Fruit fly (Drosophila melanogaster) whole organism, larva: ENCODE data around the gene Or19a.
"Not testable (repeated sequence)": the region's sequence is repeated elsewhere in the genome, so short reads cannot be mapped to it uniquely, and the experiment has no call there.

Experiments used
- noc ChIP-seq: fragments of 200-800 bp; sonication (Bioruptor generic); optimal IDR thresholded peaks from 3 replicates; lab custom pipeline; 2019; ENCODE audit warnings: missing biosample characterization, mild to moderate bottlenecking, missing genetic modification characterization, moderate library complexity

The Or19a gene

DNA sequence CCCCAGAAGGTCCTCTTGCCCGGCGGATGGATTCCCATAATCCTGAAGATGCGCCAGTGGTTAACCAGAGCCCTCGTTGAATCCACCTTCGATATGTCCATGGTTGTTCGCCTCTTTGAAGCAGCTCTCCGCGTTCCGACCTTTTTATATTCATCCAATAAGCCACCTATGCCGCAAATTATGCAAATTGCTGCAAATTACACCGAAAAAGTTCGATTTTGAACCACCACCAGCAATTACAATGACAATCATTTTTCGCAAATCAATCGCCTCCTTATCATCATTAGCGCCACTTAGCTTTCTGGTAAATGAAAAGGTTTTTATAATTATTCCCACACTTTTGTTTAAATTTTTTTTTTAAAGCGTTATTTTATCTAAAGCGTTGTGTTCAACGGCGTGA, at the start of gene Or19a:
Or19a (minus strand) TSS at position 101 of the 400 bp plus-strand sequence.
- not testable (repeated sequence) for TF ChIP-seq noc (tag; lab: Kevin White, UChicago)

DNA sequence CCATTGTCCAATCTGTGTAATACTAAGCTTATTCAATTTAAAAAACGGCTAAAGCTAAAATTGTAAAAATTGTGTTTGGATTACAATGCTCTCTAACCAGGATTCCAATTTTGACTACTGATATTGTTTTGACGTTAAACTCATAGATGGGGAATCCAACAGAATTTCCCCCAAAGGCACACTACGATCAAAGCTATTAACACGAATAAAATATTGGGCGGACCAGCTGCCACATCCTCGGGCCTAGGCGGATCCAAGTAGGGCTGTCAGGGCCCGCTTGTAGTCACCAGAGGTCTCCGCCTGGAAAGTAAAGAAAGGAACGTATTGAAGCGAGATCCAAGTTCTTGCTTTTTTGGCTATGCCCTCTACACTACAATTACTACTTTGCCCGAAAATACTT, 43.4 kb upstream of the Or19a start, which contains the start of gene Sdic2:
Sdic2 (minus strand) TSS at position 101 of the 400 bp plus-strand sequence.
- not testable (repeated sequence) for TF ChIP-seq noc (tag; lab: Kevin White, UChicago)

DNA sequence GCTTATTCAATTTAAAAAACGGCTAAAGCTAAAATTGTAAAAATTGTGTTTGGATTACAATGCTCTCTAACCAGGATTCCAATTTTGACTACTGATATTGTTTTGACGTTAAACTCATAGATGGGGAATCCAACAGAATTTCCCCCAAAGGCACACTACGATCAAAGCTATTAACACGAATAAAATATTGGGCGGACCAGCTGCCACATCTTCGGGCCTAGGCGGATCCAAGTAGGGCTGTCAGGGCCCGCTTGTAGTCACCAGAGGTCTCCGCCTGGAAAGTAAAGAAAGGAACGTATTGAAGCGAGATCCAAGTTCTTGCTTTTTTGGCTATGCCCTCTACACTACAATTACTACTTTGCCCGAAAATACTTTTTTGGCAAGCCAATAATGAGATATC, 35.5 kb upstream of the Or19a start, which contains the start of gene Sdic1:
Sdic1 (minus strand) TSS at position 101 of the 400 bp plus-strand sequence.
- TF ChIP-seq noc (tag; lab: Kevin White, UChicago): not testable (repeated sequence)

DNA sequence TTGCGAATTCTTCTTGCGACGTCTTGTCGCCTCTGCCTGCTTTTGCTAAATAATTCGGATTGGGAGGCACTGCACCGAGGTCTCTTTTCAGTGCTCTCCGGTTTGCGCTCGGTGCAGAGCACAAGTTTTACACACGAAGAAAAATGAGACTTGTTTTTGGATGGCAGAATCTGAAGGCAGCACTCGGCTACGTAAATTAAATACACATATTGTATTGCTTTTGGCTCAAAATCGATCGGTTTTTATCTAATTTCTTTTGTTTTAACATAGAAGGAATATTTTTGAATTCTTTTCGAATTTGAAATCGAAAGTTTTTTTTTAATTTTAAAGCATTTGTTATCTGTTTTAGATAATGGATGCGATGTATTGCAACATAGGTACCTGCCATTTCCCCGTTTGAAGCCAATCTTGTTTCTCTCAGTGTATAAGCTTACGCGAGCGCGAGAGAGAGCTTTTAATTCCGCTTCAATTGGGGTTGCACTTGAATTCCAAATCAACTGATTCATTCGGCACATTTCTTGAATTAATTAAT, 30.5 kb upstream of the Or19a start, which contains the start of gene AnxB10:
AnxB10 (minus strand) TSS at position 51 of the 532 bp plus-strand sequence.
- TF ChIP-seq noc (tag; lab: Kevin White, UChicago): peak; percentile 38

DNA sequence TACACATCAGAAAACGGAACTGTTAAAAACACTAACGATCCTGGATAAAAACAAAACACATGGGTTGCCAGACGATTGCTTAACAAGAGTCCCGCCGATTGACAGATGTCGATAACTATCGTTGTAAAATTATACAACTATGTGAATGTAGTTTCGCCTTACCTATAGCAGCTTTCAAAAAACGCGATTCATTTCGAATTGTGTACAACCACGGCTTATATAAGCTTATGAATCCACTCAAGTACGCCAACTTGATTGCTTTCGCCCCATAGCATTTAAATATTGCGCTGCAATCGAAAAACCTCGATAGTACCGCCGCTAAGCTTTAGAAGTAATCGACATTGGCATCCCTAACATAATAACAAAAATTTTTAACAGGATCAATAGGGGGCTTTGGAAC, 26.9 kb upstream of the Or19a start, which contains the start of the genes CG9581 and CG9578:
CG9581 (minus strand) TSS at position 84 of the 400 bp plus-strand sequence.
CG9578 (plus strand) TSS at position 325 of the 400 bp plus-strand sequence.
- TF ChIP-seq noc (tag; lab: Kevin White, UChicago): no peak

DNA sequence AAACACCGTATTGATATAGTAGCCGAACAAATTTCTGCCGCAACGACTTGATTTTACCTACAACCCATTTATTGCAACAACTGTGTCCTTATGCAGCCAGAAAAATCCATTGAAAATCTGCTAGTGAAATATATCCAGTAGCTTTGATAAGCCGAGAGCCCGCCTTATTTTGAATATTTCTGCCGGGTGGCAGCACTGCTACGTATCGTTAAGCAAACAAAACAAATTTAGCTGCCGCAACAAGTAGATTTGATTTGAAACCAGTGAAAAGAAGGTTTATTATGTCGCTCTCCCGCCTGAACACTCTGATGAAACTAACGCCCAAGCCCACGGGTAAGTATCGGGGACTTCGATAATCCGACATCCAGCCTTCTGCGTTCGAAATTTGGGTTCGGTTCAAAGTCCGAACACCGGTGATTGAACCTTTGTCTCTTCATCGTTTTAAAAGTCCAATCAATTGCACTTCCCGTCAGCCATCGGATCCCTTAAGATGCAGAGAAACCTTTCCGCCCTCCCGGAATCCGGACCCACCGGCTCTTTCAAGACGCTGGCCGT, 23.6 kb upstream of the Or19a start, which contains the start of gene CG9577:
CG9577 (plus strand) TSS at position 190 of the 555 bp plus-strand sequence.
- TF ChIP-seq noc (tag; lab: Kevin White, UChicago): no peak

DNA sequence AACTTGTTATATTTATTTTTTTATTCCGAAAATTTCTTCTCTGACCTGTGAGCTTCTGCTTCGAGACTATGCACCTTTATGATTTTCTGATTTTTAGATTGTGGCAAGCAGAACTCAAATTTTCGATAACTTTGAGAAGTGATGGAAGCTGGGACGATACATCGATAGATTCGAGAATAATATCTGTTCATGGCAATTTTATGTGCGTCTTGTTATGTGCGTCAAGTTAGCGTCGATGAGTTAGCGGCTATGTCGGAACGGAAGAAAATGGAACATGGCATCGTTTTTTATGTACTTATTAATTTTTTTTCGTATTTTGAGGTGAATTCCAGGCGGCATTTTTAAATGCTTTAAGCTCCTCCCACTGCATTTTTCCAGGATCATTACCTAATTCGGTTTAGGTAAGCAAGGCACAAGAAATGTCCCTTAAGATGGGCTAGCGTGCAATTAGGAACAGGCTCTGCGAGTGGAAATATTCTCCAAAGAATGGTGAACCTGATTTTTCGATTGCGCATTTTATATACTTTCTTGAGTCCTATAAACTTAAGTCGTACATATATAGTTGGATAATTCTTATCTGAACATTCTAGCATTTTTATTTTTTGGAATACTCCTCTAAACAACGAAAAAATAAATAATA, 22.9 kb upstream of the Or19a start, which contains the start of gene Phf7:
Phf7 (minus strand) TSS at position 58 of the 640 bp plus-strand sequence.
- no peak for TF ChIP-seq noc (tag; lab: Kevin White, UChicago)

DNA sequence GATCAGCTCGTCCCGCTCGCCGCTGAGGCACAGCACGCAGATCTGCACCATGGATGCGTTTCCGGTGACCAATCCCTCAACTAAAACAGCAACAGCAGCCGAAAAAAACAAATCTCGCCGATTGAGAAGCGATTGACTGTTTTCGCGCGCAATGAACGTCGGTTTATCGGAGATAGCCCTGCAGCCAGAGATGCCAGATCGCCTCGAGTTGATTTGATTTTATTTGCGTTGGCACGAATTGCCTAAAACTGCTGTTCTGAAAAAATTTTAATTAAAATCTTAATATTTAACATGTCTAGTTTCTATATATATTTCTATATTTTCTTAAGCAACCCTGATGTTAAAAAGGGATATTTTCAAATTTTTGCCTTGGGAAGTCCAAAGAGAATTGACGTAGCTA, 19.6 kb upstream of the Or19a start:
- TF ChIP-seq noc (tag; lab: Kevin White, UChicago): no peak

DNA sequence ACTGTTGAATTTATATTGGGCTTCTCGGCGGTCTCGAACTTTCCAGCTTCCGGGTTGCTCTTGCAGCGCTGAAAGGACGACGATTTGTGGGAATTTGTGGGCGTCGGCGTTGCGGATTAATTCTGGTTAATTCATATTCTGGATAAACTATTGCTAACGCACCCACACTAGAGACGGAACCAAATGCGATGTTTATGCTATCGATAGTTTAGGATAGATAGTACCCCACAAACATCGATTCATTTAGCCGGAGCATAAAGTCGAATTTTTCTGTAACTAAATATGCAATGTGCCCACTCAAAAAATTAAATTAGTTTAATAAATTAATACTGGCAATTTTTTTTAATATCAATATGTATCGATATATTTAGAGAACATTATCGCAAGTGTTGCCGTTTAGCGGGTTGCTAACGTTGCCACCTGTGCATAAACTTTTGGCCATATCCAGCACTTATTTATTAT, 16.7 kb upstream of the Or19a start, which contains the start of gene Rab35:
Rab35 (minus strand) TSS at position 194 of the 462 bp plus-strand sequence.
- TF ChIP-seq noc (tag; lab: Kevin White, UChicago): no peak

DNA sequence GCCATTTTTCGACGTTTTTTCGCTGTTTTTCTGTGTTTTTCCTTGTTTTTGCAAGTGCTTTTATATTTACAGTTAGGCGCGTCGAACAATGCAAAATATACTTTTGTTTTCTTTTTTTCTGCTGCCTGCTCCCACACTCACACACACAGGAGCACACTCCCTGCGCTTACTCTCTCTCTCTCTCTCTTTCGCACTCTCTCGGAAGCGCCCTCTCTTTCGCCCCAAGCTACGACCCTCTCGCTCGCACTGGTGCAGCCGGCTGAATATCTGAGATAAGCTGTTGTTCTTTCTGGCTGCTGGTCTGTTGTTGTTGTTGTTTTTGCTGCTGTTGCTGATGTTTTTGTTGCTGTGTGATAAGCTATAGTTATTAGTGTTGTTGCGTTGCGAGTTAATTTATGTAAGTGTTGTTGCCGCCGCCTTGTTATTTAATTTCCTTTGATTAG, 16.0 kb upstream of the Or19a start:
- peak; percentile 24 for TF ChIP-seq noc (tag; lab: Kevin White, UChicago)

DNA sequence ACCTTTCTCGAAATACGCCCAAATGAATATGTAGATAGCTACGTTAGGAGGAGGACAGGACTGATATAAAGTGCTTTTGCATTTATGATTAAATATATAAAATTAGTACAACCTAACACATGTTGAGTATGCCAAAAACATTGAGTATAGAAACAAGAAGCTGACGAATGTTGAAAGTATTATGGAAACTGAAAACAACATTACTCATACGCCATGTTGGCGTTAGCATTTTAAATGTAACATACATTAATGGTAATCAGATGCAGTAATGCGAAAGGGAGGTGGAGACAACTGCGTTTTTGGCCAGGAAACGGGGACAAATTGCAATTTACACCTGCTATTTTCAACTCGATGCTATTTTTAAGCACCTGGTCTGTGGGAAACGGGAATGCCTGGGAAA, 15.5 kb upstream of the Or19a start:
- no peak for TF ChIP-seq noc (tag; lab: Kevin White, UChicago)

DNA sequence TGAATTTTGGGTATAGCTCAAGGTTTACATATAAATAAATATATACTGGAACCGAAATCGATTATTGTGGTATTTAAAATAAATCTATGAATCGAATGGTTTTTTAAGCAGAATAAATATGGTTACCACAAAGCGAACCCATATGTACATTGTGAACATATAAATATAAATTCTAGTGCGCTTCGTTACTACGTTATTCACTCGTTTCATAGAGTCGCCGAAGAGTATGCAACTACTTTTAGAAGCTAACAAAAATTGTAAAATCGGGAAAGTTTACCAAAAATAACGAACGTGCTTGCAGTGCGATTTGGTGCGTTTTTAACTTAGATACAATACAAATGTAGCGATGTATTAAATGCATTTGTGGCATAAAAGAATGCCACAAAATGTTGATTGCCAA, 13.0 kb upstream of the Or19a start:
- TF ChIP-seq noc (tag; lab: Kevin White, UChicago): no peak

DNA sequence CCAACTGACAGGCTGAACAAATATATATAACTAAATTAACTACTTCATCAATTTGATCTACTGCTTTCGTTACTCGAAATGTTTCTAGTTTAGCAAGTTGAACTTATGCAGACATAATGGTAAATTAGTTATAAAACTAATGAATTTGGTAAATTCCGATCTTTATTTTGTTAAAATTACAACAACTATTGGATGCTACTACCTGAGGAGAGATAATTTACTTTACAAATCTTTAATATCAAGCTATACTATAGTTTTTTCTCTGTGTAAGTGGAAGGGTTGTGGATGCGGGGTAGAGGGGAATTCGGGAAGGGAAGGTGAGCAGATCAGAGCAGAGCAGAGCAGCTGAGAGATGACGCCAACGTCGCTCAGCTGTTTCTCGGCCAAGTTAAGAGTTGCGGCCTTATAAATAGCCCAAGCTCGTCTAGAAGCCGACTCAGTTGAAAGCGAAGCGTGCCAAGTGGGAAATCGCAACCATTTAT, 4.7 kb upstream of the Or19a start, which contains the start of gene aspr:
aspr (plus strand) TSS at position 432 of the 482 bp plus-strand sequence.
- no peak for TF ChIP-seq noc (tag; lab: Kevin White, UChicago)

DNA sequence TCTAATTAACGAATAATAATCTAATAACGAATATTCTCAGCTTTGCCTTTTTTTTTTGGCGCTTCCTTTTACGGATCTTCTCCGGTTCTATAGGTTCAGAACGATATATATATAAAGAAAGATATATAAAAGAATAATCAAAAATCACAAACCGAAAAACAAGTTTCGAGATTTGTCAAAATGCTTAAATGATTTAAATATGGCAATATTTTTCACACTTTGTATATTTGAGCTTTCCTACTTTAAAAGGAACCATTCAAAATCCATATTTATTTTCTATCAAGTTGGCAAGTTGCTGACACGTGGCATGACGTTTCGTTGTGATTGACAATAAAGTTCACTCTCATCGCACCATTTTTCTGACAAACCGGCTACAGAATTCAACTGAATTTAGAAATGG, 2.3 kb downstream of the Or19a start, which contains the start of gene CG34332:
CG34332 (plus strand) TSS at position 301 of the 400 bp plus-strand sequence.
- no peak for TF ChIP-seq noc (tag; lab: Kevin White, UChicago)

DNA sequence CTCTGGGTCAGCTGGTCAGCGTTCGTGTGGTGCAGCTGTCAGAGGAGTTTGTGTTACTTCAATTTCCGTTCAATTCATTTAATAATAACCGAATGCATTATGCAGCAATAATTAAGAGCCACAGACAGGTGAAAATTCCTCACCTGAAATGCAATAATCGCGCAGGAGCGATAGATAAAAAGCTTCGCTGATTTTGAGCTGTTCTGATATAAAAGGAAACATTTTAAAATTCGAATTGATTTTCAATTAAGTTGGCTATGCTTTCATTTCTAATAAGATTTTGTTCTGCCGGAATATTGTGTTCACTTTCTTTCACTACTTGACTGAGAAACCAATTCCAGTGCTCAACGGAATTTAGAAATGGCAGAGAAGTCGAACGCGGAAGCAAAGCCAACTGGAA, 3.5 kb downstream of the Or19a start, which contains the start of gene CG42583:
CG42583 (plus strand) TSS at position 301 of the 400 bp plus-strand sequence.
- TF ChIP-seq noc (tag; lab: Kevin White, UChicago): no peak
